Fruit fly (Drosophila melanogaster) whole organism, larva: ENCODE measurements around the gene CG31871.
A peak's percentile ranks its signal among the peaks of the same experiment; 100 is the strongest.

Experiments
- noc ChIP-seq: fragments of 200-800 bp; sonication (Bioruptor generic); optimal IDR thresholded peaks from 3 replicates; lab custom pipeline; 2019; ENCODE audit warnings: missing biosample characterization, mild to moderate bottlenecking, missing genetic modification characterization, moderate library complexity

Gene CG31871

dm6 chr2L:10661490-10662240 is at the start of gene CG31871:
Gene CG31871 (plus strand): TSS chr2L:10662081.
- TF ChIP-seq noc (tag; lab: Kevin White, UChicago) = peak; percentile 17

dm6 chr2L:10613104-10613503 is 48.8 kb upstream of the CG31871 start:
- no peak for TF ChIP-seq noc (tag; lab: Kevin White, UChicago)

- TF ChIP-seq noc (tag; lab: Kevin White, UChicago) = no peak
These were observed 47.0 kb upstream of the CG31871 start for dm6 chr2L:10614660-10615479.

dm6 chr2L:10615889-10616288 is 46.0 kb upstream of the CG31871 start:
- TF ChIP-seq noc (tag; lab: Kevin White, UChicago) = no peak

dm6 chr2L:10616767-10617166 is 45.1 kb upstream of the CG31871 start:
- no peak for TF ChIP-seq noc (tag; lab: Kevin White, UChicago)

dm6 chr2L:10625935-10626334 is 35.9 kb upstream of the CG31871 start:
- TF ChIP-seq noc (tag; lab: Kevin White, UChicago) = no peak

- TF ChIP-seq noc (tag; lab: Kevin White, UChicago) = no peak
These were observed 29.2 kb upstream of the CG31871 start for dm6 chr2L:10632702-10633101.

dm6 chr2L:10638371-10638770 is 23.5 kb upstream of the CG31871 start, which contains the start of gene CG7329:
Gene CG7329 (minus strand): TSS chr2L:10638471.
- no peak for TF ChIP-seq noc (tag; lab: Kevin White, UChicago)

dm6 chr2L:10639631-10640030 is 22.2 kb upstream of the CG31871 start, which contains the start of gene CG31872:
Gene CG31872 (plus strand): TSS chr2L:10639931.
- no peak for TF ChIP-seq noc (tag; lab: Kevin White, UChicago)

dm6 chr2L:10643671-10644070 is 18.2 kb upstream of the CG31871 start, which contains the start of gene CG18284:
Gene CG18284 (plus strand): TSS chr2L:10643971.
- no peak for TF ChIP-seq noc (tag; lab: Kevin White, UChicago)

- TF ChIP-seq noc (tag; lab: Kevin White, UChicago) = no peak
These were observed 15.8 kb upstream of the CG31871 start, which contains the start of gene CG17097 for dm6 chr2L:10646115-10646514. Gene CG17097 (plus strand): TSS chr2L:10646415.

- TF ChIP-seq noc (tag; lab: Kevin White, UChicago) = no peak
These were observed 15.2 kb upstream of the CG31871 start for dm6 chr2L:10646726-10647125.

- no peak for TF ChIP-seq noc (tag; lab: Kevin White, UChicago)
These were observed 14.0 kb upstream of the CG31871 start for dm6 chr2L:10647720-10648349.

dm6 chr2L:10651313-10651712 is 10.6 kb upstream of the CG31871 start, which contains the start of gene dbf:
Gene dbf (plus strand): TSS chr2L:10651613.
- no peak for TF ChIP-seq noc (tag; lab: Kevin White, UChicago)

- TF ChIP-seq noc (tag; lab: Kevin White, UChicago) = no peak
These were observed 7.4 kb upstream of the CG31871 start for dm6 chr2L:10654520-10654919.

- no peak for TF ChIP-seq noc (tag; lab: Kevin White, UChicago)
These were observed 3.9 kb upstream of the CG31871 start, which contains the start of gene CG45690 for dm6 chr2L:10657981-10658380. Gene CG45690 (plus strand): TSS chr2L:10658281.
